Worm (Caenorhabditis elegans) whole organism, L4 larva: ENCODE measurements around the gene nsph-1.1.

Experiments
- R02D3.7 ChIP-seq: fragments of 150-350 bp; sonication (generic microtip); optimal IDR thresholded peaks from 3 replicates; lab custom pipeline; 2014; ENCODE audit warnings: missing biosample characterization, missing genetic modification characterization
- Y5F2A.4 ChIP-seq: fragments of 200-800 bp; sonication (Bioruptor generic); optimal IDR thresholded peaks from 2 replicates; lab custom pipeline; 2018; ENCODE audit warnings: mild to moderate bottlenecking, missing genetic modification characterization, missing compliant biosample characterization
- ceh-20 ChIP-seq: fragments of 200-800 bp; sonication (Bioruptor generic); IDR thresholded peaks from 2 replicates; pipeline ENCODE4 v1.3.6; 2022; ENCODE audit warnings: missing genetic modification reagents, missing genetic modification characterization, missing compliant biosample characterization
- cey-2 ChIP-seq: sonication (generic microtip); optimal IDR thresholded peaks from 3 replicates; lab custom pipeline; 2017; ENCODE audit warnings: missing genetic modification characterization, mild to moderate bottlenecking, missing compliant biosample characterization, antibody characterized with exemption, borderline replicate concordance; ENCODE audit not compliant: insufficient read depth
- daf-12 ChIP-seq: fragments of 150-350 bp; optimal IDR thresholded peaks from 2 replicates; lab custom pipeline; 2014; ENCODE audit warnings: missing biosample characterization, missing genetic modification reagents, missing genetic modification characterization
- dve-1 ChIP-seq: sonication (generic microtip); optimal IDR thresholded peaks from 2 replicates; lab custom pipeline; 2017; ENCODE audit warnings: antibody characterized with exemption, mild to moderate bottlenecking, missing genetic modification characterization, missing compliant biosample characterization; ENCODE audit not compliant: insufficient read depth
- egl-27 ChIP-seq: sonication (generic microtip); optimal IDR thresholded peaks from 3 replicates; lab custom pipeline; 2017; ENCODE audit warnings: missing biosample characterization, missing genetic modification reagents, missing genetic modification characterization
- fkh-10 ChIP-seq: fragments of 150-350 bp; optimal IDR thresholded peaks from 2 replicates; lab custom pipeline; 2014; ENCODE audit warnings: missing biosample characterization, missing genetic modification reagents, missing genetic modification characterization
- lin-13 ChIP-seq: fragments of 150-350 bp; optimal IDR thresholded peaks from 2 replicates; lab custom pipeline; 2014; ENCODE audit warnings: missing biosample characterization, missing genetic modification reagents, missing genetic modification characterization
- nhr-25 ChIP-seq: sonication (generic microtip); optimal IDR thresholded peaks from 2 replicates; lab custom pipeline; 2017; ENCODE audit warnings: missing genetic modification characterization, mild to moderate bottlenecking, missing compliant biosample characterization, antibody characterized with exemption, moderate library complexity, borderline replicate concordance; ENCODE audit not compliant: insufficient read depth
- nhr-48 ChIP-seq: sonication (generic microtip); optimal IDR thresholded peaks from 2 replicates; lab custom pipeline; 2016; ENCODE audit warnings: mild to moderate bottlenecking, missing genetic modification characterization, missing compliant biosample characterization
- pha-4 ChIP-seq, 2 experiments: fragments of 150-350 bp in 1 of 2; fragments of 200-800 bp in 1 of 2; sonication (Bioruptor generic) in 1 of 2; IDR thresholded peaks in 1 of 2; optimal IDR thresholded peaks in 1 of 2; 2 replicates each; pipeline versions ENCODE4 v1.3.6 to Lab custom; 2014 to 2022; ENCODE audit warnings: missing genetic modification characterization in 2 of 2, missing genetic modification reagents in 2 of 2, missing biosample characterization in 1 of 2, missing compliant biosample characterization in 1 of 2
- tra-1 ChIP-seq: fragments of 200-800 bp; sonication (Bioruptor generic); IDR thresholded peaks from 2 replicates; pipeline ENCODE4 v1.3.6; 2022; ENCODE audit warnings: missing genetic modification reagents, missing genetic modification characterization, missing compliant biosample characterization

DNA sequence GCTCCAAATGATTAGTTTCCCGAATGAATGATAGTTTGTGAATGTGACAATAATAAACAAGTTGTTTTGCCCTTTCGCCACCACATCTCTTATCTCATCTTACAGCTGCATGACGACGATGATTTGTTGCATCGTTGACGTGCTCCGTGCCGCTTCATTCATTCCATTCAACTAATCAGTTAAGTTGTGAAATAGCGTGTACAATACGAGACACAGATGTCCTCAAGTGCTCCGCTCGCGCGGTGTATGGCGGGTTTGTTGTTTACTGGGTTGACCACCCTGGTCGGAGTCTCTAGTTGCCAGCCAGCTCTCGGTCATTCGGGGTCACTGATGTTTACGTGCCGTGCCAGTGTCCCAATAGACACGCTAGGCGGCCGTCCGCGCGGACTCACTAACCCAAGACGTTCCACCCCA, 18.6 kb upstream of the nsph-1.1 start:
- TF ChIP-seq cey-2 (tag; lab: Kevin White, UChicago), result no peak
- TF ChIP-seq nhr-25 (tag; lab: Kevin White, UChicago), result no peak
- TF ChIP-seq R02D3.7 (tag; lab: Kevin White, UChicago), result no peak
- TF ChIP-seq fkh-10 (GFP tag; lab: Kevin White, UChicago), result no peak
- peak; percentile 52 for TF ChIP-seq dve-1 (tag; lab: Kevin White, UChicago)
- TF ChIP-seq Y5F2A.4, result no peak
- TF ChIP-seq ceh-20, result no peak
- no peak for TF ChIP-seq lin-13
- no peak for TF ChIP-seq tra-1 (GFP tag; lab: Robert Waterston, UW)
- no peak for TF ChIP-seq nhr-48
- no peak for TF ChIP-seq egl-27
- TF ChIP-seq pha-4 (GFP tag; IDR thresholded peaks at IDR 0.05; lab: Robert Waterston, UW), result no peak
- TF ChIP-seq pha-4 (tag; optimal IDR thresholded peaks at IDR 0.05; lab: Kevin White, UChicago), result no peak
- TF ChIP-seq daf-12 (tag; lab: Kevin White, UChicago), result no peak
